Comparison of ENCODE assay signal across 2 fruit fly cellular contexts in genomic region chr3R:13662149-13662548, dm6.
A peak's percentile ranks its signal among the peaks of the same experiment; 100 is the strongest.
TF ChIP-seq lines count a peak whose summit lies in the region.

No protein-coding gene starts in this region.

- TF ChIP-seq CTCF in whole organism, embryonic (GFP tag; optimal IDR thresholded peaks at IDR 0.05; lab: Kevin White, UChicago) = no peak

TF ChIP-seq in whole organism, adult, 20 proteins besides CTCF, POLR2A, EP300 and RAD21:
- no peak for TF ChIP-seq tj (GFP tag; optimal IDR thresholded peaks at IDR 0.05; lab: Kevin White, UChicago)
- TF ChIP-seq CG12768 (GFP tag; optimal IDR thresholded peaks at IDR 0.05; lab: Kevin White, UChicago) = peak; percentile 6

TF ChIP-seq in whole organism, embryonic, 481 proteins besides CTCF, POLR2A, EP300 and RAD21:
- TF ChIP-seq crol (GFP tag; IDR thresholded peaks at IDR 0.05; lab: Robert Waterston, UW) = peak; percentile 60
- no peak for TF ChIP-seq CG4820 (GFP tag; optimal IDR thresholded peaks at IDR 0.05; lab: Kevin White, UChicago)
- 0 out of 2 replicates have a peak, but pooled peaks have one; percentile 7 for TF ChIP-seq danr (GFP tag; IDR thresholded peaks at IDR 0.05; lab: Robert Waterston, UW)
- TF ChIP-seq Ets65A (GFP tag; lab: Kevin White, UChicago) = peak; percentile 64
- TF ChIP-seq CG1792 (GFP tag; optimal IDR thresholded peaks at IDR 0.05; lab: Kevin White, UChicago) = no peak
- TF ChIP-seq Dbx (GFP tag; IDR thresholded peaks at IDR 0.05; lab: Robert Waterston, UW) = 0 out of 3 replicates have a peak, but pooled peaks have one; percentile 12
